Worm (Caenorhabditis elegans) whole organism, early embryonic: ENCODE results near the gene sre-49.

Experiments used
- F13C5.2 ChIP-seq: sonication (generic microtip); optimal IDR thresholded peaks from 2 replicates; lab custom pipeline; 2017; ENCODE audit warnings: mild to moderate bottlenecking, missing genetic modification characterization, inconsistent platforms, missing compliant biosample characterization
- ama-1 ChIP-seq: fragments of 150-350 bp; optimal IDR thresholded peaks from 2 replicates; lab custom pipeline; 2014
- flt-1 ChIP-seq: fragments of 200-800 bp; sonication (Bioruptor generic); IDR thresholded peaks from 2 replicates; pipeline ENCODE4 v1.3.6; 2022; ENCODE audit warnings: missing genetic modification characterization, missing compliant biosample characterization
- tbx-11 ChIP-seq: fragments of 200-800 bp; sonication (Bioruptor generic); IDR thresholded peaks from 2 replicates; pipeline ENCODE4 v1.3.6; 2022; ENCODE audit warnings: missing genetic modification characterization, missing compliant biosample characterization

DNA sequence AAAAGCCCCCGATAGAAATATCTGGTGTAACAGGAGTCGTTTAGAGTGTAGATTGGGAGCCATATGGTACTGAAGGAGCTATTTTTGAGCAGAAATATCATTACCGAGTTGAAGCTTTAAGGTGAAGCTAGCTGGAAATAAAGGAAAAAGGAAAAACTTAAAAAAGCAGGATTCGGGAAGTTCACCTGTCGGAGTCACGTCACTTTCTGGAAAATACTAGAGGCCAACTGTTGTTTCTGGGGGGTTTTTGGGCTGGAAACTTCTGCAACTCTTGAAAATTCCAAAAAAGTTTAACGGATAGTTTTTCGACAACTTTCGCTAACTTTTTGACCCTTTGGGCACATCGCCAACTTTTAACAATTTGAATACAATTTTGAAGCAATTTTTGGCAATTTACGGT lies 4.7 kb downstream of the sre-49 start, which contains the start of gene sre-53:
- TF ChIP-seq tbx-11 = no peak
- no peak for TF ChIP-seq F13C5.2 (tag; lab: Kevin White, UChicago)
- TF ChIP-seq flt-1 (GFP tag; lab: Robert Waterston, UW) = no peak
- no peak for TF ChIP-seq ama-1
